Worm (Caenorhabditis elegans): ENCODE results near the gene str-9.

str-9 gene

ce11 chrV:15773141-15773540 is 14.6 kb downstream of the str-9 start, which contains the start of gene nhr-60:
TSS of gene nhr-60 (minus strand) at chrV:15773241.
- TF ChIP-seq pqm-1 (tag; optimal IDR thresholded peaks at IDR 0.05) (no peak), efl-3 (GFP tag; optimal IDR thresholded peaks at IDR 0.05) (no peak), pag-3 (tag; optimal IDR thresholded peaks at IDR 0.05; ENCODE audit: borderline replicate concordance, insufficient read depth) (no peak), C16A3.4 (tag; optimal IDR thresholded peaks at IDR 0.05) (no peak), nhr-71 (tag; optimal IDR thresholded peaks at IDR 0.05) (no peak), ces-1 (GFP tag; optimal IDR thresholded peaks at IDR 0.05) (no peak), lsy-2 (tag; optimal IDR thresholded peaks at IDR 0.05) (no peak), C34B4.2 (tag; optimal IDR thresholded peaks at IDR 0.05) (no peak), ets-5 (GFP tag; IDR thresholded peaks at IDR 0.05) (no peak), egl-13 (tag; optimal IDR thresholded peaks at IDR 0.05) (no peak), ceh-63 (GFP tag; optimal IDR thresholded peaks at IDR 0.05) (no peak), grh-1 (GFP tag; IDR thresholded peaks at IDR 0.05) (no peak), elt-2 (tag; optimal IDR thresholded peaks at IDR 0.05) (no peak), mef-2 (tag; optimal IDR thresholded peaks at IDR 0.05) (no peak), elt-3 (tag; optimal IDR thresholded peaks at IDR 0.05) (no peak), rnt-1 (tag; optimal IDR thresholded peaks at IDR 0.05) (no peak), nhr-84 (tag; optimal IDR thresholded peaks at IDR 0.05) (no peak), dsc-1 (tag; optimal IDR thresholded peaks at IDR 0.05) (no peak), unc-30 (tag; optimal IDR thresholded peaks at IDR 0.05) (no peak)

- no peak for TF ChIP-seq nhr-90 (tag; optimal IDR thresholded peaks at IDR 0.05; ENCODE audit: poor library complexity)
- TF ChIP-seq mab-9 (GFP tag; IDR thresholded peaks at IDR 0.05), result no peak
- TF ChIP-seq blmp-1 (tag; optimal IDR thresholded peaks at IDR 0.05), result peak; percentile 18
- no peak for TF ChIP-seq lin-39 (tag; optimal IDR thresholded peaks at IDR 0.05)
- peak; percentile 14 for TF ChIP-seq fkh-8 (tag; optimal IDR thresholded peaks at IDR 0.05)
- no peak for TF ChIP-seq C04F5.9 (tag; optimal IDR thresholded peaks at IDR 0.05)
- no peak for TF ChIP-seq fkh-10 (GFP tag; optimal IDR thresholded peaks at IDR 0.05)
- no peak for TF ChIP-seq nhr-19 (GFP tag; conservative IDR thresholded peaks at IDR 0.05)
- TF ChIP-seq lin-14 (GFP tag; optimal IDR thresholded peaks at IDR 0.05), result peak; percentile 10
- no peak for TF ChIP-seq efl-3 (GFP tag; optimal IDR thresholded peaks at IDR 0.05)
- no peak for TF ChIP-seq tbx-2 (tag; optimal IDR thresholded peaks at IDR 0.05)
- no peak for TF ChIP-seq efl-1 (optimal IDR thresholded peaks at IDR 0.05)
- TF ChIP-seq efl-1 (GFP tag; optimal IDR thresholded peaks at IDR 0.05 in 1 of 2), result peak in 1 of 2 experiments; percentile 78
- TF ChIP-seq mdl-1 (tag; optimal IDR thresholded peaks at IDR 0.05), result no peak
- no peak for TF ChIP-seq xbp-1 (tag; optimal IDR thresholded peaks at IDR 0.05)
- no peak for TF ChIP-seq snpc-4 (tag; optimal IDR thresholded peaks at IDR 0.05)
- TF ChIP-seq ceh-82 (tag; optimal IDR thresholded peaks at IDR 0.05), result no peak
- no peak for TF ChIP-seq pag-3 (tag; optimal IDR thresholded peaks at IDR 0.05; ENCODE audit: borderline replicate concordance, insufficient read depth)
- no peak for TF ChIP-seq egl-13 (tag; optimal IDR thresholded peaks at IDR 0.05)
- TF ChIP-seq aha-1 (tag; optimal IDR thresholded peaks at IDR 0.05), result no peak
- TF ChIP-seq nhr-76 (tag; optimal IDR thresholded peaks at IDR 0.05), result no peak
- no peak for TF ChIP-seq C16A3.4 (tag; optimal IDR thresholded peaks at IDR 0.05)
- no peak for TF ChIP-seq nhr-71 (tag; optimal IDR thresholded peaks at IDR 0.05)
- TF ChIP-seq ama-1 (optimal IDR thresholded peaks at IDR 0.05), result no peak
- no peak for TF ChIP-seq jun-1 (tag; optimal IDR thresholded peaks at IDR 0.05)
- no peak for TF ChIP-seq nhr-237 (tag; optimal IDR thresholded peaks at IDR 0.05)
- no peak for TF ChIP-seq nhr-85 (tag)
- TF ChIP-seq egl-27 (tag; optimal IDR thresholded peaks at IDR 0.05), result no peak
- TF ChIP-seq swsn-7 (tag; optimal IDR thresholded peaks at IDR 0.05), result no peak
- no peak for TF ChIP-seq zip-4 (GFP tag; optimal IDR thresholded peaks at IDR 0.05)
- TF ChIP-seq lin-35 (GFP tag; optimal IDR thresholded peaks at IDR 0.05), result no peak
- no peak for TF ChIP-seq nhr-12 (tag; optimal IDR thresholded peaks at IDR 0.05)
- TF ChIP-seq ces-1 (GFP tag; optimal IDR thresholded peaks at IDR 0.05), result no peak
- no peak for TF ChIP-seq tlp-1 (tag; optimal IDR thresholded peaks at IDR 0.05)
Observed at ce11 chrV:15773941-15774340, 15.4 kb downstream of the str-9 start.

All from whole organism, L1 larva.